Worm (Caenorhabditis elegans): ENCODE measurements around the gene moc-6.

Gene moc-6

DNA sequence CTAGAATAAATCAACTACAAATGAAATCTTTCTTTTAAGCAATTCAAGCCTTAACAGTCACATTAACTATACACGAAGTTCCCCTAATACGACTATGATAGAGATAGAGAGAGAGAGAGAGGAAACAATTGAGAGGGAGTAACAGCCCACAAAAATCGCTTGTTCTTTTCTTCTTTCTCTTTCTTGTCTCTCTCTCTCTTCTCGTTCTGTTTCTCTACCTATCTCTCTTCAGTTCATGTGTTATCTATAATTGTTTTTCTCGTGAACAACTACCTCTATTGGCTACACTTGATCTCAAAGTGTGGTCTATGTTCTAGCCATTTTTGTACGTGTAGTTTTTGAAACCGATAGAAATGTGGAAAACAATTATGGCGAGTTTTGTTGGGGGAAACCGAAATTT, 6.9 kb downstream of the moc-6 start (continued):
- TF ChIP-seq F10E7.11 (tag; optimal IDR thresholded peaks at IDR 0.05) (no peak), lsl-1 (GFP tag; optimal IDR thresholded peaks at IDR 0.05) (no peak), zfh-2 (GFP tag; conservative IDR thresholded peaks at IDR 0.05) (no peak), attf-5 (GFP tag; optimal IDR thresholded peaks at IDR 0.05) (peak; percentile 49), cebp-1 (GFP tag; IDR thresholded peaks at IDR 0.05) (no peak), cebp-1 (tag; optimal IDR thresholded peaks at IDR 0.05) (peak; percentile 43), sea-2 (GFP tag; IDR thresholded peaks at IDR 0.05) (no peak), ccch-3 (GFP tag; optimal IDR thresholded peaks at IDR 0.05) (no peak), K11D2.4 (GFP tag; IDR thresholded peaks at IDR 0.05) (no peak), B0336.3 (GFP tag; IDR thresholded peaks at IDR 0.05) (no peak; the same call in 1 of the 2 replicates), tlf-1 (GFP tag; optimal IDR thresholded peaks at IDR 0.05) (peak; percentile 18), ceh-27 (GFP tag; optimal IDR thresholded peaks at IDR 0.05) (peak; percentile 47), aptf-3 (GFP tag; IDR thresholded peaks at IDR 0.05) (no peak), ZK185.1 (tag; optimal IDR thresholded peaks at IDR 0.05; ENCODE audit: poor library complexity, severe bottlenecking) (peak; percentile 42), repo-1 (tag; optimal IDR thresholded peaks at IDR 0.05) (no peak), tbp1 (GFP tag; optimal IDR thresholded peaks at IDR 0.05) (peak; percentile 15), ets-4 (GFP tag; optimal IDR thresholded peaks at IDR 0.05) (no peak), hmg-1.2 (GFP tag; IDR thresholded peaks at IDR 0.05) (peak; percentile 47; the same call in 1 of the 2 replicates), F52B5.7 (tag; optimal IDR thresholded peaks at IDR 0.05) (no peak)

DNA sequence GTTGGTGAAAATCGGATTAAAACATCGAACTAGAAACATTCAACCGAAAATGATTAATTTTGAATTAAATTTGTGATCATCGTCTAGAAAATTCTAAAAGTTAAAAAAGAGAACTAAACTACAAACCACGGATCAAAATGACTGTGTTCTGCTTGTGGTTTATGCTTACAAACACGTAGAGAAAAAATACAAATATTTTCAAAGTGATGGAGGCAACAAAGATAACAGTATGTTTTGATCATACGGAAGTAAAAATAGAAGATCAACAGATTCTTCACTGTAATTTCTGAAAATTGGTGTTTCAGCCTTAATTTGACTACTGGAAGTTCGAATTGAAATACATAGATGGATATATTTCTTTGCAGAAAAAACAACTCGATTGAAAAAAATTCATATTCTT, 7.5 kb downstream of the moc-6 start:
- TF ChIP-seq fkh-3 (tag; optimal IDR thresholded peaks at IDR 0.05) (no peak), ceh-91 (GFP tag; IDR thresholded peaks at IDR 0.05) (no peak), Y79H2A.3 (GFP tag; conservative IDR thresholded peaks at IDR 0.05) (no peak), zim-3 (tag; optimal IDR thresholded peaks at IDR 0.05) (no peak), ztf-18 (tag; optimal IDR thresholded peaks at IDR 0.05) (no peak), ceh-79 (tag; optimal IDR thresholded peaks at IDR 0.05) (no peak), F52B5.7 (tag; optimal IDR thresholded peaks at IDR 0.05) (no peak), hrde-1 (tag; optimal IDR thresholded peaks at IDR 0.05; ENCODE audit: borderline replicate concordance) (peak; percentile 84), F49E8.2 (tag; optimal IDR thresholded peaks at IDR 0.05; ENCODE audit: insufficient read depth) (peak; percentile 45), ztf-6 (GFP tag; IDR thresholded peaks at IDR 0.05) (no peak), aptf-2 (GFP tag; conservative IDR thresholded peaks at IDR 0.05) (no peak), madf-3 (GFP tag; IDR thresholded peaks at IDR 0.05) (0 out of 2 replicates have a peak, but pooled peaks have one; percentile 59), F55B11.4 (tag; optimal IDR thresholded peaks at IDR 0.05; ENCODE audit: borderline replicate concordance, insufficient read depth) (no peak), madf-6 (GFP tag; IDR thresholded peaks at IDR 0.05) (0 out of 2 replicates have a peak, but pooled peaks have one; percentile 20), unc-62 (GFP tag; optimal IDR thresholded peaks at IDR 0.05) (no peak), F23B12.7 (tag; optimal IDR thresholded peaks at IDR 0.05; ENCODE audit: insufficient read depth) (no peak), unc-130 (GFP tag; optimal IDR thresholded peaks at IDR 0.05) (peak; percentile 40), lin-54 (GFP tag; optimal IDR thresholded peaks at IDR 0.05) (no peak), B0336.3 (GFP tag; IDR thresholded peaks at IDR 0.05) (no peak), him-1 (tag; optimal IDR thresholded peaks at IDR 0.05) (no peak), cebp-2 (GFP tag; IDR thresholded peaks at IDR 0.05) (no peak), nfyb-1 (GFP tag; IDR thresholded peaks at IDR 0.05) (0 out of 2 replicates have a peak, but pooled peaks have one; percentile 29), lir-1 (GFP tag; conservative IDR thresholded peaks at IDR 0.05) (no peak)
